Worm (Caenorhabditis elegans) whole organism, young adult: ENCODE results near the gene Y54G2A.11.

Experiments
- B0019.2 ChIP-seq: fragments of 200-800 bp; sonication (Bioruptor generic); conservative IDR thresholded peaks from 2 replicates; pipeline ENCODE4 v1.3.6; 2022; ENCODE audit warnings: missing genetic modification reagents, missing genetic modification characterization, missing compliant biosample characterization
- B0336.3 ChIP-seq: fragments of 200-800 bp; sonication (Bioruptor generic); IDR thresholded peaks from 2 replicates; pipeline ENCODE4 v1.3.6; 2022; ENCODE audit warnings: missing genetic modification characterization, missing compliant biosample characterization
- D2030.7 ChIP-seq: fragments of 200-800 bp; sonication (Bioruptor generic); IDR thresholded peaks from 2 replicates; pipeline ENCODE4 v1.3.6; 2022; ENCODE audit warnings: missing genetic modification reagents, missing genetic modification characterization, missing compliant biosample characterization
- F10E7.11 ChIP-seq: sonication (generic microtip); optimal IDR thresholded peaks from 2 replicates; lab custom pipeline; 2017; ENCODE audit warnings: mild to moderate bottlenecking, missing genetic modification characterization, moderate library complexity, missing compliant biosample characterization
- F23B12.7 ChIP-seq: sonication (generic microtip); optimal IDR thresholded peaks from 2 replicates; lab custom pipeline; 2017; ENCODE audit warnings: missing genetic modification characterization, mild to moderate bottlenecking, missing compliant biosample characterization, antibody characterized with exemption, moderate library complexity; ENCODE audit not compliant: insufficient read depth
- F33H1.4 ChIP-seq: fragments of 200-800 bp; sonication (Bioruptor generic); IDR thresholded peaks from 2 replicates; pipeline ENCODE4 v1.3.6; 2022; ENCODE audit warnings: missing genetic modification reagents, missing genetic modification characterization, missing compliant biosample characterization
- F37B4.10 ChIP-seq: fragments of 200-800 bp; sonication (Bioruptor generic); IDR thresholded peaks from 2 replicates; pipeline ENCODE4 v1.3.6; 2022; ENCODE audit warnings: missing genetic modification characterization, missing compliant biosample characterization
- F39B2.1 ChIP-seq: fragments of 200-800 bp; sonication (Bioruptor generic); IDR thresholded peaks from 2 replicates; pipeline ENCODE4 v1.3.6; 2022; ENCODE audit warnings: missing genetic modification reagents, missing genetic modification characterization, missing compliant biosample characterization
- F52B5.7 ChIP-seq: sonication (generic microtip); optimal IDR thresholded peaks from 2 replicates; lab custom pipeline; 2016; ENCODE audit warnings: mild to moderate bottlenecking, missing genetic modification characterization, missing compliant biosample characterization
- F57A8.1 ChIP-seq: fragments of 200-800 bp; sonication (Bioruptor generic); optimal IDR thresholded peaks from 2 replicates; lab custom pipeline; 2018; ENCODE audit warnings: mild to moderate bottlenecking, missing genetic modification characterization, moderate library complexity, missing compliant biosample characterization
- K11D2.4 ChIP-seq: fragments of 200-800 bp; sonication (Bioruptor generic); IDR thresholded peaks from 2 replicates; pipeline ENCODE4 v1.3.6; 2022; ENCODE audit warnings: missing genetic modification reagents, missing genetic modification characterization, missing compliant biosample characterization
- K12H6.12 ChIP-seq: fragments of 200-800 bp; sonication (Bioruptor generic); optimal IDR thresholded peaks from 2 replicates; lab custom pipeline; 2018; ENCODE audit warnings: mild to moderate bottlenecking, missing genetic modification characterization, missing compliant biosample characterization
- Y56A3A.18 ChIP-seq: fragments of 200-800 bp; sonication (Bioruptor generic); IDR thresholded peaks from 2 replicates; pipeline ENCODE4 v1.3.6; 2022; ENCODE audit warnings: missing genetic modification reagents, missing genetic modification characterization, missing compliant biosample characterization
- ZK185.1 ChIP-seq: sonication (generic microtip); optimal IDR thresholded peaks from 2 replicates; lab custom pipeline; 2016; ENCODE audit warnings: mild to moderate bottlenecking, missing genetic modification characterization, missing compliant biosample characterization; ENCODE audit not compliant: poor library complexity, severe bottlenecking
- akir-1 ChIP-seq: fragments of 200-800 bp; sonication (Bioruptor generic); optimal IDR thresholded peaks from 2 replicates; lab custom pipeline; 2018; ENCODE audit warnings: mild to moderate bottlenecking, missing genetic modification characterization, moderate library complexity, missing compliant biosample characterization
- aptf-2 ChIP-seq: fragments of 200-800 bp; sonication (Bioruptor generic); conservative IDR thresholded peaks from 2 replicates; pipeline ENCODE4 v1.3.6; 2022; ENCODE audit warnings: missing genetic modification reagents, missing genetic modification characterization, missing compliant biosample characterization
- aptf-3 ChIP-seq: fragments of 200-800 bp; sonication (Bioruptor generic); IDR thresholded peaks from 2 replicates; pipeline ENCODE4 v1.3.6; 2022; ENCODE audit warnings: missing genetic modification characterization, missing compliant biosample characterization
- atf-7 ChIP-seq: sonication (generic microtip); optimal IDR thresholded peaks from 2 replicates; lab custom pipeline; 2017; ENCODE audit warnings: mild to moderate bottlenecking, missing genetic modification characterization, missing compliant biosample characterization
- attf-5 ChIP-seq: fragments of 200-800 bp; sonication (Bioruptor generic); optimal IDR thresholded peaks from 2 replicates; lab custom pipeline; 2018; ENCODE audit warnings: mild to moderate bottlenecking, missing genetic modification characterization, missing compliant biosample characterization
- bed-2 ChIP-seq: fragments of 200-800 bp; sonication (Bioruptor generic); IDR thresholded peaks from 2 replicates; pipeline ENCODE4 v1.3.6; 2022; ENCODE audit warnings: missing genetic modification reagents, missing genetic modification characterization, missing compliant biosample characterization
- ccch-3 ChIP-seq: fragments of 200-800 bp; sonication (Bioruptor generic); optimal IDR thresholded peaks from 2 replicates; lab custom pipeline; 2018; ENCODE audit warnings: mild to moderate bottlenecking, missing genetic modification characterization, missing compliant biosample characterization
- cebp-2 ChIP-seq: fragments of 200-800 bp; sonication (Bioruptor generic); IDR thresholded peaks from 2 replicates; pipeline ENCODE4 v1.3.6; 2022; ENCODE audit warnings: missing genetic modification characterization, missing compliant biosample characterization
- ceh-27 ChIP-seq: fragments of 200-800 bp; sonication (Bioruptor generic); optimal IDR thresholded peaks from 2 replicates; lab custom pipeline; 2018; ENCODE audit warnings: mild to moderate bottlenecking, missing genetic modification characterization, moderate library complexity, missing compliant biosample characterization
- chd-7 ChIP-seq: sonication (generic microtip); optimal IDR thresholded peaks from 2 replicates; lab custom pipeline; 2016; ENCODE audit warnings: mild to moderate bottlenecking, missing genetic modification characterization, moderate library complexity, missing compliant biosample characterization
- die-1 ChIP-seq: sonication (generic microtip); optimal IDR thresholded peaks from 2 replicates; lab custom pipeline; 2016; ENCODE audit warnings: missing genotype, mild to moderate bottlenecking, missing genetic modification characterization, missing compliant biosample characterization
- dox-1 ChIP-seq: fragments of 200-800 bp; sonication (Bioruptor generic); IDR thresholded peaks from 2 replicates; pipeline ENCODE4 v1.3.6; 2022; ENCODE audit warnings: missing genetic modification reagents, missing genetic modification characterization, missing compliant biosample characterization
- egrh-3 ChIP-seq: fragments of 200-800 bp; sonication (Bioruptor generic); IDR thresholded peaks from 2 replicates; pipeline ENCODE4 v1.3.6; 2022; ENCODE audit warnings: missing genetic modification reagents, missing genetic modification characterization, missing compliant biosample characterization
- ets-4 ChIP-seq: fragments of 200-800 bp; sonication (Bioruptor generic); optimal IDR thresholded peaks from 2 replicates; lab custom pipeline; 2018; ENCODE audit warnings: mild to moderate bottlenecking, missing genetic modification characterization, missing compliant biosample characterization
- hmg-1.2 ChIP-seq: fragments of 200-800 bp; sonication (Bioruptor generic); IDR thresholded peaks from 2 replicates; pipeline ENCODE4 v1.3.6; 2022; ENCODE audit warnings: missing genetic modification reagents, missing genetic modification characterization, missing compliant biosample characterization
- hsf-1 ChIP-seq: fragments of 200-800 bp; sonication (Bioruptor generic); IDR thresholded peaks from 2 replicates; pipeline ENCODE4 v1.3.6; 2022; ENCODE audit warnings: missing genetic modification reagents, missing genetic modification characterization, missing compliant biosample characterization
- lin-26 ChIP-seq: fragments of 200-800 bp; sonication (Bioruptor generic); IDR thresholded peaks from 2 replicates; pipeline ENCODE4 v1.3.6; 2022; ENCODE audit warnings: missing genetic modification reagents, missing genetic modification characterization, missing compliant biosample characterization
- lin-40 ChIP-seq: sonication (generic microtip); optimal IDR thresholded peaks from 2 replicates; lab custom pipeline; 2016; ENCODE audit warnings: missing genetic modification characterization, mild to moderate bottlenecking, missing compliant biosample characterization, missing genotype, missing genetic modification reagents
- lin-54 ChIP-seq: fragments of 200-800 bp; sonication (Bioruptor generic); optimal IDR thresholded peaks from 2 replicates; lab custom pipeline; 2018; ENCODE audit warnings: mild to moderate bottlenecking, missing genetic modification characterization, missing compliant biosample characterization
- madf-10 ChIP-seq: sonication (generic microtip); optimal IDR thresholded peaks from 2 replicates; lab custom pipeline; 2016; ENCODE audit warnings: mild to moderate bottlenecking, missing genetic modification characterization, missing compliant biosample characterization
- madf-3 ChIP-seq: fragments of 200-800 bp; sonication (Bioruptor generic); IDR thresholded peaks from 2 replicates; pipeline ENCODE4 v1.3.6; 2022; ENCODE audit warnings: missing genetic modification reagents, missing genetic modification characterization, missing compliant biosample characterization
- mel-28 ChIP-seq: sonication (generic microtip); optimal IDR thresholded peaks from 2 replicates; lab custom pipeline; 2016; ENCODE audit warnings: borderline replicate concordance, mild to moderate bottlenecking, missing genetic modification characterization, missing compliant biosample characterization
- mes-4 ChIP-seq: sonication (generic microtip); optimal IDR thresholded peaks from 2 replicates; lab custom pipeline; 2016; ENCODE audit warnings: missing genotype, missing genetic modification characterization, missing compliant biosample characterization
- nfya-1 ChIP-seq: sonication (generic microtip); optimal IDR thresholded peaks from 2 replicates; lab custom pipeline; 2017; ENCODE audit warnings: antibody characterized with exemption, missing compliant biosample characterization, missing genetic modification characterization, borderline replicate concordance; ENCODE audit not compliant: insufficient read depth
- nfya-2 ChIP-seq: fragments of 200-800 bp; sonication (Bioruptor generic); IDR thresholded peaks from 2 replicates; pipeline ENCODE4 v1.3.6; 2022; ENCODE audit warnings: missing genetic modification reagents, missing genetic modification characterization, missing compliant biosample characterization
- nhr-179 ChIP-seq: sonication (generic microtip); optimal IDR thresholded peaks from 2 replicates; lab custom pipeline; 2016; ENCODE audit warnings: mild to moderate bottlenecking, missing genetic modification characterization, missing compliant biosample characterization
- nhr-80 ChIP-seq: sonication (generic microtip); optimal IDR thresholded peaks from 2 replicates; lab custom pipeline; 2016; ENCODE audit warnings: missing genetic modification characterization, missing compliant biosample characterization
- nhr-90 ChIP-seq: sonication (generic microtip); optimal IDR thresholded peaks from 2 replicates; lab custom pipeline; 2016; ENCODE audit warnings: missing genotype, mild to moderate bottlenecking, missing genetic modification characterization, missing compliant biosample characterization
- pha-4 ChIP-seq: fragments of 150-350 bp; sonication (generic microtip); optimal IDR thresholded peaks from 2 replicates; lab custom pipeline; 2014; ENCODE audit warnings: missing biosample characterization, missing genetic modification reagents, missing genetic modification characterization
- sdz-38 ChIP-seq: sonication (generic microtip); optimal IDR thresholded peaks from 2 replicates; lab custom pipeline; 2016; ENCODE audit warnings: missing genotype, missing genetic modification characterization, missing compliant biosample characterization
- snpc-4 ChIP-seq, 5 experiments: fragments of 150-350 bp in 1 of 5; sonication (generic microtip) in 4 of 5; optimal IDR thresholded peaks; 2 replicates each; lab custom pipeline; 2014 to 2018; ENCODE audit warnings: missing genetic modification characterization in 5 of 5, missing biosample characterization in 3 of 5, antibody characterized with exemption in 2 of 5, mild to moderate bottlenecking in 2 of 5, missing compliant biosample characterization in 2 of 5, missing genotype in 2 of 5, moderate library complexity in 2 of 5, missing genetic modification reagents in 1 of 5
- tbp1 ChIP-seq: fragments of 200-800 bp; sonication (Bioruptor generic); optimal IDR thresholded peaks from 2 replicates; lab custom pipeline; 2018; ENCODE audit warnings: mild to moderate bottlenecking, missing genetic modification characterization, missing compliant biosample characterization
- tlf-1 ChIP-seq: fragments of 200-800 bp; sonication (Bioruptor generic); optimal IDR thresholded peaks from 2 replicates; lab custom pipeline; 2018; ENCODE audit warnings: mild to moderate bottlenecking, missing genetic modification characterization, missing compliant biosample characterization
- zim-3 ChIP-seq: sonication (generic microtip); optimal IDR thresholded peaks from 2 replicates; lab custom pipeline; 2017; ENCODE audit warnings: mild to moderate bottlenecking, missing genetic modification characterization, moderate library complexity, missing compliant biosample characterization
- ztf-6 ChIP-seq: fragments of 200-800 bp; sonication (Bioruptor generic); IDR thresholded peaks from 2 replicates; pipeline ENCODE4 v1.3.6; 2022; ENCODE audit warnings: missing genetic modification reagents, missing genetic modification characterization, missing compliant biosample characterization

The Y54G2A.11 gene

ce11 chrIV:2774500-2774899 is 2.9 kb upstream of the Y54G2A.11 start:
- TF ChIP-seq dox-1 (GFP tag; lab: Robert Waterston, UW) (peak; percentile 65), K11D2.4 (GFP tag; lab: Robert Waterston, UW) (peak; percentile 82), K12H6.12 (tag; lab: Kevin White, UChicago) (peak; percentile 73), ZK185.1 (tag; lab: Kevin White, UChicago) (no peak), aptf-2 (GFP tag; lab: Robert Waterston, UW) (no peak), lin-40 (tag; lab: Kevin White, UChicago) (peak; percentile 78), nhr-179 (no peak), aptf-3 (no peak), sdz-38 (tag; lab: Kevin White, UChicago) (no peak), mes-4 (no peak), tbp1 (GFP tag; lab: Kevin White, UChicago) (peak; percentile 45), hsf-1 (GFP tag; lab: Robert Waterston, UW) (no peak), F10E7.11 (tag; lab: Kevin White, UChicago) (no peak), bed-2 (GFP tag; lab: Robert Waterston, UW) (no peak), F33H1.4 (GFP tag; lab: Robert Waterston, UW) (no peak), pha-4 (peak; percentile 79), die-1 (no peak), B0019.2 (GFP tag; lab: Robert Waterston, UW) (no peak), mel-28 (tag; lab: Kevin White, UChicago) (no peak), cebp-2 (GFP tag; lab: Robert Waterston, UW) (no peak), F52B5.7 (no peak), nhr-80 (tag; lab: Kevin White, UChicago) (peak; percentile 26), nhr-90 (tag; lab: Kevin White, UChicago) (no peak), nfya-2 (GFP tag; lab: Robert Waterston, UW) (no peak), ceh-27 (GFP tag; lab: Kevin White, UChicago) (peak; percentile 62), zim-3 (no peak), attf-5 (peak; percentile 65), ztf-6 (GFP tag; lab: Robert Waterston, UW) (no peak), D2030.7 (no peak), ets-4 (GFP tag; lab: Kevin White, UChicago) (no peak), F39B2.1 (GFP tag; lab: Robert Waterston, UW) (no peak), madf-10 (tag; lab: Kevin White, UChicago) (peak; percentile 17), Y56A3A.18 (GFP tag; lab: Robert Waterston, UW) (0 out of 2 replicates have a peak, but pooled peaks have one; percentile 38), atf-7 (tag; lab: Kevin White, UChicago) (no peak), akir-1 (GFP tag; lab: Kevin White, UChicago) (no peak), B0336.3 (GFP tag; lab: Robert Waterston, UW) (peak; percentile 71), ccch-3 (GFP tag; lab: Kevin White, UChicago) (no peak), lin-26 (GFP tag; lab: Robert Waterston, UW) (peak; percentile 80), F57A8.1 (GFP tag; lab: Kevin White, UChicago) (no peak), madf-3 (0 out of 2 replicates have a peak, but pooled peaks have one; percentile 56), chd-7 (tag; lab: Kevin White, UChicago) (peak; percentile 73), hmg-1.2 (GFP tag; lab: Robert Waterston, UW) (peak; percentile 76), nfya-1 (tag; lab: Kevin White, UChicago) (no peak), egrh-3 (0 out of 2 replicates have a peak, but pooled peaks have one; percentile 28), snpc-4 (GFP tag; optimal IDR thresholded peaks at IDR 0.05; lab: Kevin White, UChicago) (no peak), snpc-4 (tag; optimal IDR thresholded peaks at IDR 0.05; lab: Kevin White, UChicago) (peak in 1 of 4 experiments; percentile 38), tlf-1 (GFP tag; lab: Kevin White, UChicago) (no peak), F37B4.10 (GFP tag; lab: Robert Waterston, UW) (no peak), F23B12.7 (tag; lab: Kevin White, UChicago) (peak; percentile 42), lin-54 (GFP tag; lab: Kevin White, UChicago) (peak; percentile 41)
